Fruit fly (Drosophila melanogaster): Measurements from ENCODE around the gene Myc.
A peak's percentile ranks its signal among the peaks of the same experiment; 100 is the strongest.

Myc gene

DNA sequence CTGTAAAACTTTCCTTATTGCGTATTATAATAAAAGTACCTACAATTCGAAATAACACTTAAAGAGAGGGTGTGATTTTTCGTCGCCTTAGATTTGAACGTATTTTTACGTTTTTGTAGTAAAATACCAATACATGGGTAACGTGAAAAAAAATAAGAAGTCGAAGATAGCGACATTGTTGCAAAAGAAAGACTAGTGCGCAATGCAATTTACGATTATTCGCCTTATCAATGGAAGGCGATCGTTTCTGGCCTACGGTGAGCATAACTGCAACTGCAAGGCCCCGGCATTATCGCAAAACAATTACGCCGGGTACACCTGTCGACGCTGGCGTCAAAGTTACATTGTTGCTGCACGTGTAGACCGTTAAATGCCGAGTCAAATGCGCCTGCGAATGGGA, 2.5 kb upstream of the Myc start:
- TF ChIP-seq pum (GFP tag; optimal IDR thresholded peaks at IDR 0.05) (no peak), CG12155 (GFP tag; optimal IDR thresholded peaks at IDR 0.05) (no peak), Antp (GFP tag; optimal IDR thresholded peaks at IDR 0.05) (no peak), lola (GFP tag; optimal IDR thresholded peaks at IDR 0.05) (no peak), pita (GFP tag; optimal IDR thresholded peaks at IDR 0.05) (no peak), CG4617 (GFP tag; optimal IDR thresholded peaks at IDR 0.05; ENCODE audit: borderline replicate concordance) (no peak), D19B (GFP tag; optimal IDR thresholded peaks at IDR 0.05) (no peak), CG2889 (GFP tag; IDR thresholded peaks at IDR 0.05) (no peak), CG15073 (GFP tag; optimal IDR thresholded peaks at IDR 0.05) (no peak), CG12391 (tag; optimal IDR thresholded peaks at IDR 0.05) (no peak), CG11723 (GFP tag; optimal IDR thresholded peaks at IDR 0.05) (no peak), Pdp1 (GFP tag; optimal IDR thresholded peaks at IDR 0.05) (no peak), Ada2b (GFP tag; IDR thresholded peaks at IDR 0.05) (no peak), hb (GFP tag; IDR thresholded peaks at IDR 0.05; ENCODE audit: partially characterized antibody) (no peak), maf-S (GFP tag; optimal IDR thresholded peaks at IDR 0.05) (no peak), ab (GFP tag; optimal IDR thresholded peaks at IDR 0.05) (no peak)

DNA sequence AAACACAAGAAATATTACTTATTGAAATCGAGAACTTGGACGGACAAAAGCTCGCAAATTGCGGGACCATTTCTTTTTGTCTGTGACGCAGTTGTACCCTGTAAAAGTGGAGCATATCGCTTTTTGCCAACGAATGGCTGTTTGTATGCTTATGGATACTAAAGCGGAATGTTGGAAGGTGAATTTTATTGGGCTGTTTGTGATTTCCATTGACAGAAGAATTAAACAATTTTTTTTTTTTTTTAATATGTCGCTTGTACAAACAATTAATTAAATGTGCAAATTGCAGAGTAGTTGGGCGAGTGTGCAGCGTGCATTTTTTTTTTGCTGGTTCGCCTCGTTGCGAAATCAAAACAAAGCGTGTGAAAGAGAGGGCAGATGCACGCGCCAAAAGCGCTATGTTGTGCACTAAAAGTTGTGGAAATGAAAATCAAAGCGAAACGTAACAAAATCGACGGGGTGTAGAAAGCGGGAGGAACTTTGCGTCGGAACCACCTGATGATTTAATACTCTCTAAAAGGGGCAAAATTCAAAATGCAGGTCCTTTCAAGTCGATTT, 1.6 kb upstream of the Myc start:
- TF ChIP-seq sima (GFP tag; optimal IDR thresholded peaks at IDR 0.05) (no peak), Jarid2 (GFP tag; optimal IDR thresholded peaks at IDR 0.05) (no peak), CG11695 (GFP tag; IDR thresholded peaks at IDR 0.05) (no peak), oc (tag; optimal IDR thresholded peaks at IDR 0.05) (no peak), bowl (GFP tag; IDR thresholded peaks at IDR 0.05) (no peak), chm (GFP tag; IDR thresholded peaks at IDR 0.05) (no peak), sob (GFP tag; IDR thresholded peaks at IDR 0.05) (no peak), gem (tag; optimal IDR thresholded peaks at IDR 0.05) (peak; percentile 12), kah (GFP tag; optimal IDR thresholded peaks at IDR 0.05) (no peak), MTF-1 (GFP tag; optimal IDR thresholded peaks at IDR 0.05; ENCODE audit: borderline replicate concordance) (no peak), CG11560 (tag; IDR thresholded peaks at IDR 0.05) (no peak), Gug (GFP tag; IDR thresholded peaks at IDR 0.05) (no peak), CG14860 (GFP tag; IDR thresholded peaks at IDR 0.05; ENCODE audit: partially characterized antibody) (no peak), CG6854 (GFP tag; optimal IDR thresholded peaks at IDR 0.05) (no peak), NFAT (GFP tag; IDR thresholded peaks at IDR 0.05) (no peak), CG34224 (GFP tag; IDR thresholded peaks at IDR 0.05; ENCODE audit: partially characterized antibody) (no peak), CG2889 (GFP tag; IDR thresholded peaks at IDR 0.05) (no peak), CG17186 (GFP tag; optimal IDR thresholded peaks at IDR 0.05) (no peak), nmo (GFP tag; optimal IDR thresholded peaks at IDR 0.05) (no peak), NC2β (GFP tag; optimal IDR thresholded peaks at IDR 0.05) (no peak), Ptx1 (GFP tag; IDR thresholded peaks at IDR 0.05) (0 out of 2 replicates have a peak, but pooled peaks have one; percentile 7), hkb (optimal IDR thresholded peaks at IDR 0.05) (no peak), hkb (GFP tag; IDR thresholded peaks at IDR 0.05) (0 out of 2 replicates have a peak, but pooled peaks have one; percentile 8), CG9215 (GFP tag; IDR thresholded peaks at IDR 0.05) (no peak), Oli (tag; optimal IDR thresholded peaks at IDR 0.05) (no peak), CG6654 (GFP tag; optimal IDR thresholded peaks at IDR 0.05) (no peak), CG2120 (GFP tag; optimal IDR thresholded peaks at IDR 0.05) (peak; percentile 35), CG17912 (GFP tag; optimal IDR thresholded peaks at IDR 0.05) (no peak), Fer3 (tag; optimal IDR thresholded peaks at IDR 0.05) (no peak), CG6813 (GFP tag; optimal IDR thresholded peaks at IDR 0.05) (no peak), da (GFP tag; optimal IDR thresholded peaks at IDR 0.05) (no peak), Gsc (GFP tag; IDR thresholded peaks at IDR 0.05) (no peak), pho (GFP tag; optimal IDR thresholded peaks at IDR 0.05) (no peak), CG15514 (GFP tag; optimal IDR thresholded peaks at IDR 0.05) (peak; percentile 1), nom (GFP tag; optimal IDR thresholded peaks at IDR 0.05) (peak; percentile 4)
